Worm (Caenorhabditis elegans): Measurements from ENCODE around the gene M02D8.6.

DNA sequence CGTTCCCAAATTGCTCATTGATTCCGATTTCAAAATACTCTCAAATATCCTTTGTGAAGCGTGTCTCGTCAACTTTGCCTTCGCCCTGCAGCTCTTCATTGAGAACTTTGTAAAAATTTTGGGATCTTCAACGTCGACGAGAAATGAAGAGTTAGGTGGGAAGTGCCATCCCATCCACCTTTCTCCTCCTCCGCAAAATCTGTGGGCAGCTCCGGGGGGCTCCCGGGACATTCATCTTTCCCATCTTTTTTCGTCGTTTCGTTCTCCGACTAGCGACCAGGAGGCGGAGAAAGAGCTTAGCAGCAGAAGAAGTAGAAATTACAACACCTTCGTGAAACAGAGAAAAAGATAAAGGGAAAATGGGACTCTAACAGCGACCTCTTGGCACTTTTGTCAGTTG, 31.2 kb upstream of the M02D8.6 start:
- TF ChIP-seq pha-4 (tag; optimal IDR thresholded peaks at IDR 0.05): no peak
- no peak for TF ChIP-seq fkh-10 (GFP tag; optimal IDR thresholded peaks at IDR 0.05)
- no peak for TF ChIP-seq skn-1 (tag; optimal IDR thresholded peaks at IDR 0.05)
- TF ChIP-seq ZK546.5 (tag; optimal IDR thresholded peaks at IDR 0.05): no peak
- no peak for TF ChIP-seq nhr-12 (tag; optimal IDR thresholded peaks at IDR 0.05)
- no peak for TF ChIP-seq ceh-82 (tag; optimal IDR thresholded peaks at IDR 0.05)
- TF ChIP-seq unc-39 (tag; optimal IDR thresholded peaks at IDR 0.05): no peak
- no peak for TF ChIP-seq mdl-1 (tag; optimal IDR thresholded peaks at IDR 0.05)
- TF ChIP-seq nhr-77 (tag; optimal IDR thresholded peaks at IDR 0.05): no peak
- TF ChIP-seq nhr-28 (tag; optimal IDR thresholded peaks at IDR 0.05): no peak
- no peak for TF ChIP-seq tbx-2 (tag; optimal IDR thresholded peaks at IDR 0.05)
- TF ChIP-seq lin-39 (tag; optimal IDR thresholded peaks at IDR 0.05): no peak
- no peak for TF ChIP-seq nhr-76 (tag; optimal IDR thresholded peaks at IDR 0.05)
- TF ChIP-seq ztf-11 (tag; optimal IDR thresholded peaks at IDR 0.05): no peak
